Worm (Caenorhabditis elegans) whole organism, young adult: ENCODE data around the gene chil-4.

Source experiments
- F10E7.11 ChIP-seq: sonication (generic microtip); optimal IDR thresholded peaks from 2 replicates; lab custom pipeline; 2017; ENCODE audit warnings: mild to moderate bottlenecking, missing genetic modification characterization, moderate library complexity, missing compliant biosample characterization
- F33H1.4 ChIP-seq: fragments of 200-800 bp; sonication (Bioruptor generic); IDR thresholded peaks from 2 replicates; pipeline ENCODE4 v1.3.6; 2022; ENCODE audit warnings: missing genetic modification reagents, missing genetic modification characterization, missing compliant biosample characterization
- F49E8.2 ChIP-seq: sonication (generic microtip); optimal IDR thresholded peaks from 3 replicates; lab custom pipeline; 2017; ENCODE audit warnings: missing genetic modification characterization, mild to moderate bottlenecking, missing compliant biosample characterization, antibody characterized with exemption, moderate library complexity; ENCODE audit not compliant: insufficient read depth
- F52B5.7 ChIP-seq: sonication (generic microtip); optimal IDR thresholded peaks from 2 replicates; lab custom pipeline; 2016; ENCODE audit warnings: mild to moderate bottlenecking, missing genetic modification characterization, missing compliant biosample characterization
- K11D2.4 ChIP-seq: fragments of 200-800 bp; sonication (Bioruptor generic); IDR thresholded peaks from 2 replicates; pipeline ENCODE4 v1.3.6; 2022; ENCODE audit warnings: missing genetic modification reagents, missing genetic modification characterization, missing compliant biosample characterization
- T26A5.8 ChIP-seq: sonication (generic microtip); optimal IDR thresholded peaks from 2 replicates; lab custom pipeline; 2016; ENCODE audit warnings: missing genetic modification characterization, missing compliant biosample characterization
- Y95B8A.8 ChIP-seq: fragments of 200-800 bp; sonication (Bioruptor generic); IDR thresholded peaks from 2 replicates; pipeline ENCODE4 v1.3.6; 2022; ENCODE audit warnings: missing genetic modification reagents, missing genetic modification characterization, missing compliant biosample characterization
- atf-7 ChIP-seq: sonication (generic microtip); optimal IDR thresholded peaks from 2 replicates; lab custom pipeline; 2017; ENCODE audit warnings: mild to moderate bottlenecking, missing genetic modification characterization, missing compliant biosample characterization
- attf-3 ChIP-seq: fragments of 200-800 bp; sonication (Bioruptor generic); conservative IDR thresholded peaks from 2 replicates; pipeline ENCODE4 v1.3.6; 2022; ENCODE audit warnings: missing genetic modification reagents, missing genetic modification characterization, missing compliant biosample characterization
- ceh-100 ChIP-seq: fragments of 200-800 bp; sonication (Bioruptor generic); IDR thresholded peaks from 2 replicates; pipeline ENCODE4 v1.3.6; 2022; ENCODE audit warnings: missing genetic modification reagents, missing genetic modification characterization, missing compliant biosample characterization
- ceh-91 ChIP-seq: fragments of 200-800 bp; sonication (Bioruptor generic); IDR thresholded peaks from 2 replicates; pipeline ENCODE4 v1.3.6; 2022; ENCODE audit warnings: missing genetic modification reagents, missing genetic modification characterization, missing compliant biosample characterization
- dpl-1 ChIP-seq: fragments of 150-350 bp; optimal IDR thresholded peaks from 2 replicates; lab custom pipeline; 2014; ENCODE audit warnings: missing biosample characterization, missing genetic modification reagents, missing genetic modification characterization
- egl-18 ChIP-seq: fragments of 200-800 bp; sonication (Bioruptor generic); IDR thresholded peaks from 2 replicates; pipeline ENCODE4 v1.3.6; 2022; ENCODE audit warnings: missing genetic modification reagents, missing genetic modification characterization, missing compliant biosample characterization
- hmg-1.2 ChIP-seq: fragments of 200-800 bp; sonication (Bioruptor generic); IDR thresholded peaks from 2 replicates; pipeline ENCODE4 v1.3.6; 2022; ENCODE audit warnings: missing genetic modification reagents, missing genetic modification characterization, missing compliant biosample characterization
- lag-1 ChIP-seq: fragments of 200-800 bp; sonication (Bioruptor generic); IDR thresholded peaks from 2 replicates; pipeline ENCODE4 v1.3.6; 2022; ENCODE audit warnings: missing genetic modification reagents, missing genetic modification characterization, missing compliant biosample characterization
- let-526 ChIP-seq: fragments of 200-800 bp; sonication (Bioruptor generic); IDR thresholded peaks from 2 replicates; pipeline ENCODE4 v1.3.6; 2022; ENCODE audit warnings: missing genetic modification reagents, missing genetic modification characterization, missing compliant biosample characterization
- let-607 ChIP-seq, 2 experiments: fragments of 200-800 bp in 1 of 2; sonication (Bioruptor generic) in 1 of 2; sonication (generic microtip) in 1 of 2; optimal IDR thresholded peaks; 2 replicates each; lab custom pipeline; 2016 to 2018; ENCODE audit warnings: mild to moderate bottlenecking in 2 of 2, missing compliant biosample characterization in 2 of 2, missing genetic modification characterization in 2 of 2, moderate library complexity in 2 of 2, missing genotype in 1 of 2
- lin-40 ChIP-seq: sonication (generic microtip); optimal IDR thresholded peaks from 2 replicates; lab custom pipeline; 2016; ENCODE audit warnings: missing genetic modification characterization, mild to moderate bottlenecking, missing compliant biosample characterization, missing genotype, missing genetic modification reagents
- lir-1 ChIP-seq: fragments of 200-800 bp; sonication (Bioruptor generic); conservative IDR thresholded peaks from 2 replicates; pipeline ENCODE4 v1.3.6; 2022; ENCODE audit warnings: missing genetic modification reagents, missing genetic modification characterization, missing compliant biosample characterization
- lsl-1 ChIP-seq: fragments of 200-800 bp; sonication (Bioruptor generic); optimal IDR thresholded peaks from 2 replicates; lab custom pipeline; 2018; ENCODE audit warnings: mild to moderate bottlenecking, missing genetic modification characterization, moderate library complexity, missing compliant biosample characterization
- madf-6 ChIP-seq: fragments of 200-800 bp; sonication (Bioruptor generic); IDR thresholded peaks from 2 replicates; pipeline ENCODE4 v1.3.6; 2022; ENCODE audit warnings: missing genetic modification reagents, missing genetic modification characterization, missing compliant biosample characterization
- mcd-1 ChIP-seq: fragments of 200-800 bp; sonication (Bioruptor generic); IDR thresholded peaks from 2 replicates; pipeline ENCODE4 v1.3.6; 2022; ENCODE audit warnings: missing genetic modification reagents, missing genetic modification characterization, missing compliant biosample characterization
- mes-4 ChIP-seq: sonication (generic microtip); optimal IDR thresholded peaks from 2 replicates; lab custom pipeline; 2016; ENCODE audit warnings: missing genotype, missing genetic modification characterization, missing compliant biosample characterization
- nfya-1 ChIP-seq: sonication (generic microtip); optimal IDR thresholded peaks from 2 replicates; lab custom pipeline; 2017; ENCODE audit warnings: antibody characterized with exemption, missing compliant biosample characterization, missing genetic modification characterization, borderline replicate concordance; ENCODE audit not compliant: insufficient read depth
- nhr-179 ChIP-seq: sonication (generic microtip); optimal IDR thresholded peaks from 2 replicates; lab custom pipeline; 2016; ENCODE audit warnings: mild to moderate bottlenecking, missing genetic modification characterization, missing compliant biosample characterization
- nhr-27 ChIP-seq: fragments of 200-800 bp; sonication (Bioruptor generic); optimal IDR thresholded peaks from 2 replicates; lab custom pipeline; 2018; ENCODE audit warnings: mild to moderate bottlenecking, missing genetic modification characterization, moderate library complexity, missing compliant biosample characterization
- pha-4 ChIP-seq: fragments of 150-350 bp; sonication (generic microtip); optimal IDR thresholded peaks from 2 replicates; lab custom pipeline; 2014; ENCODE audit warnings: missing biosample characterization, missing genetic modification reagents, missing genetic modification characterization
- rpc-1 ChIP-seq, 2 experiments: fragments of 150-350 bp in 1 of 2; sonication (generic microtip) in 1 of 2; optimal IDR thresholded peaks; 2 replicates each; lab custom pipeline; 2014 to 2018; ENCODE audit warnings: missing biosample characterization in 1 of 2, missing genetic modification characterization in 1 of 2, missing genetic modification reagents in 1 of 2, missing genotype in 1 of 2
- sea-2 ChIP-seq: fragments of 200-800 bp; sonication (Bioruptor generic); IDR thresholded peaks from 2 replicates; pipeline ENCODE4 v1.3.6; 2022; ENCODE audit warnings: missing genetic modification characterization, missing compliant biosample characterization
- snpc-1.3 ChIP-seq: sonication (generic microtip); optimal IDR thresholded peaks from 2 replicates; lab custom pipeline; 2017; ENCODE audit warnings: missing genetic modification characterization, mild to moderate bottlenecking, missing compliant biosample characterization, antibody characterized with exemption, moderate library complexity, missing genotype, missing genetic modification reagents; ENCODE audit not compliant: insufficient read depth
- snpc-4 ChIP-seq, 5 experiments: fragments of 150-350 bp in 1 of 5; sonication (generic microtip) in 4 of 5; optimal IDR thresholded peaks; 2 replicates each; lab custom pipeline; 2014 to 2018; ENCODE audit warnings: missing genetic modification characterization in 5 of 5, missing biosample characterization in 3 of 5, antibody characterized with exemption in 2 of 5, mild to moderate bottlenecking in 2 of 5, missing compliant biosample characterization in 2 of 5, missing genotype in 2 of 5, moderate library complexity in 2 of 5, missing genetic modification reagents in 1 of 5
- unc-130 ChIP-seq: sonication (generic microtip); optimal IDR thresholded peaks from 2 replicates; lab custom pipeline; 2016; ENCODE audit warnings: missing genetic modification reagents, missing genetic modification characterization, missing compliant biosample characterization
- ztf-3 ChIP-seq: fragments of 200-800 bp; sonication (Bioruptor generic); optimal IDR thresholded peaks from 2 replicates; lab custom pipeline; 2018; ENCODE audit warnings: mild to moderate bottlenecking, missing genetic modification characterization, missing compliant biosample characterization

Gene chil-4

ce11 chrII:9831033-9831432 lies 24.5 kb downstream of the chil-4 start, which contains the start of gene ZK938.12:
TSS of gene ZK938.12 (plus strand) at chrII:9831333.
- TF ChIP-seq F49E8.2 (tag; lab: Kevin White, UChicago) (no peak), mes-4 (tag; lab: Kevin White, UChicago) (no peak), egl-18 (GFP tag; lab: Robert Waterston, UW) (no peak), dpl-1 (GFP tag; lab: Kevin White, UChicago) (no peak), nhr-27 (no peak)

DNA sequence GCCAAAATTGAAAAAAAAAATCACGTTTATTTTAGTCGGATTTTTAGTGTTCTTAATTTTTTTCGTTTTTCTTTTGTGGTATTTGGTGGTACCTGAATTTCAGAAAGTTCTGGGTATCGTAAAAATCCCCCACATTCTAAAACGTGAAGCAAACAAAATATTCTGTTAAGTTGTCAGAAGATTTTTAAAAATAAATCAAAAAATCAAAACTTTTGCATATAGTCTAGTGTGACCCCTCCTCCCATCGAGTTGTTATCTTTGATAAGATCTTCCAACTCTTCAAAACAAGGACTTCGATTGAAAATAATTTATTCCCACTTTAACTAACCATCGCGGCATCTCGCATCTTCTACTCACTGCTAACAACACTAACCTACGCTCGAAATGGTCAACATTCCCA lies 26.4 kb downstream of the chil-4 start, which contains the start of gene ZK938.1:
ZK938.1 (plus strand) TSS at position 301 of the 400 bp plus-strand sequence.
- TF ChIP-seq egl-18 (GFP tag; lab: Robert Waterston, UW) (no peak), unc-130 (GFP tag; lab: Kevin White, UChicago) (no peak), hmg-1.2 (GFP tag; lab: Robert Waterston, UW) (no peak), Y95B8A.8 (GFP tag; lab: Robert Waterston, UW) (no peak), T26A5.8 (no peak), pha-4 (tag; lab: Kevin White, UChicago) (no peak)

- no peak for TF ChIP-seq rpc-1 (optimal IDR thresholded peaks at IDR 0.05; lab: Kevin White, UChicago)
- no peak for TF ChIP-seq rpc-1 (tag; optimal IDR thresholded peaks at IDR 0.05; lab: Kevin White, UChicago)
- TF ChIP-seq F33H1.4 (GFP tag; lab: Robert Waterston, UW): no peak
- no peak for TF ChIP-seq snpc-1.3
- TF ChIP-seq lsl-1: no peak
- no peak for TF ChIP-seq egl-18 (GFP tag; lab: Robert Waterston, UW)
- no peak for TF ChIP-seq F52B5.7
- TF ChIP-seq attf-3 (GFP tag; lab: Robert Waterston, UW): no peak
These were observed 27.0 kb downstream of the chil-4 start for ce11 chrII:9828502-9828901.

- TF ChIP-seq let-607 (tag; optimal IDR thresholded peaks at IDR 0.05; lab: Kevin White, UChicago): no peak
- no peak for TF ChIP-seq atf-7
- TF ChIP-seq ceh-100 (GFP tag; lab: Robert Waterston, UW): no peak
- no peak for TF ChIP-seq ceh-91
- TF ChIP-seq mes-4 (tag; lab: Kevin White, UChicago): no peak
- TF ChIP-seq lin-40: no peak
- TF ChIP-seq K11D2.4 (GFP tag; lab: Robert Waterston, UW): no peak
- TF ChIP-seq lag-1 (GFP tag; lab: Robert Waterston, UW): no peak
- no peak for TF ChIP-seq nfya-1 (tag; lab: Kevin White, UChicago)
- TF ChIP-seq ztf-3 (GFP tag; lab: Kevin White, UChicago): no peak
- no peak for TF ChIP-seq mcd-1 (GFP tag; lab: Robert Waterston, UW)
- TF ChIP-seq nhr-179 (tag; lab: Kevin White, UChicago): no peak
- no peak for TF ChIP-seq lir-1
- no peak for TF ChIP-seq sea-2 (GFP tag; lab: Robert Waterston, UW)
- no peak for TF ChIP-seq T26A5.8
- no peak for TF ChIP-seq snpc-4 (GFP tag; optimal IDR thresholded peaks at IDR 0.05; lab: Kevin White, UChicago)
- TF ChIP-seq snpc-4 (tag; optimal IDR thresholded peaks at IDR 0.05; lab: Kevin White, UChicago): no peak
- TF ChIP-seq madf-6 (GFP tag; lab: Robert Waterston, UW): no peak
- TF ChIP-seq let-526 (GFP tag; lab: Robert Waterston, UW): no peak
- TF ChIP-seq F10E7.11 (tag; lab: Kevin White, UChicago): no peak
These were observed 27.7 kb downstream of the chil-4 start, which contains the start of gene eyg-1 for ce11 chrII:9827852-9828251. TSS of gene eyg-1 (minus strand) at chrII:9827952.
